Fruit fly (Drosophila melanogaster): ENCODE data around the gene CG33080.

CG33080 gene

dm6 chrX:5764001-5764892, 46.7 kb upstream of the CG33080 start, which contains the start of the genes MAPk-Ak2 and CG42699 (continued):
- TF ChIP-seq dmrt11E (tag; optimal IDR thresholded peaks at IDR 0.05) (peak; percentile 55), ttk (GFP tag; IDR thresholded peaks at IDR 0.05) (no peak), Dfd (GFP tag; optimal IDR thresholded peaks at IDR 0.05) (no peak), pzg (GFP tag; optimal IDR thresholded peaks at IDR 0.05) (peak; percentile 77), CG4854 (GFP tag; optimal IDR thresholded peaks at IDR 0.05) (peak; percentile 72), vnd (GFP tag; IDR thresholded peaks at IDR 0.05; ENCODE audit: partially characterized antibody) (peak; percentile 60), Hsf (GFP tag; optimal IDR thresholded peaks at IDR 0.05) (peak; percentile 25), Sin3A (optimal IDR thresholded peaks at IDR 0.05) (peak; percentile 61), Fer2 (tag; optimal IDR thresholded peaks at IDR 0.05) (peak; percentile 67), ash1 (GFP tag; optimal IDR thresholded peaks at IDR 0.05) (peak; percentile 84), CG9609 (GFP tag; optimal IDR thresholded peaks at IDR 0.05) (peak; percentile 58), fd96Cb (tag; optimal IDR thresholded peaks at IDR 0.05) (peak; percentile 39), stc (GFP tag; IDR thresholded peaks at IDR 0.05) (peak; percentile 58; the same call in 1 of the 2 replicates), CG16863 (GFP tag; optimal IDR thresholded peaks at IDR 0.05) (peak; percentile 78), fd102C (GFP tag; optimal IDR thresholded peaks at IDR 0.05) (peak; percentile 85), CG13775 (GFP tag; optimal IDR thresholded peaks at IDR 0.05) (peak; percentile 47), CG12769 (tag; optimal IDR thresholded peaks at IDR 0.05) (peak; percentile 59), seq (GFP tag; IDR thresholded peaks at IDR 0.05) (peak; percentile 80), Dek (tag; optimal IDR thresholded peaks at IDR 0.05) (peak; percentile 80), bcd (GFP tag; optimal IDR thresholded peaks at IDR 0.05) (peak; percentile 72), bbx (GFP tag; IDR thresholded peaks at IDR 0.05; ENCODE audit: partially characterized antibody) (peak; percentile 70), dm (GFP tag; optimal IDR thresholded peaks at IDR 0.05) (peak; percentile 68), CG12071 (GFP tag; optimal IDR thresholded peaks at IDR 0.05) (peak; percentile 83), CG6813 (GFP tag; optimal IDR thresholded peaks at IDR 0.05) (peak; percentile 91), Gug (GFP tag; IDR thresholded peaks at IDR 0.05) (no peak), pfk (GFP tag; optimal IDR thresholded peaks at IDR 0.05) (peak; percentile 85), fd64A (GFP tag; optimal IDR thresholded peaks at IDR 0.05) (peak; percentile 83), crc (GFP tag; optimal IDR thresholded peaks at IDR 0.05) (peak; percentile 71), Sry-β (GFP tag; optimal IDR thresholded peaks at IDR 0.05) (peak; percentile 47), zfh2 (GFP tag; optimal IDR thresholded peaks at IDR 0.05) (peak; percentile 6), ranshi (GFP tag; IDR thresholded peaks at IDR 0.05) (no peak; the same call in 1 of the 2 replicates), kay (GFP tag; optimal IDR thresholded peaks at IDR 0.05) (peak; percentile 80), gcm (GFP tag; optimal IDR thresholded peaks at IDR 0.05) (peak; percentile 75), gsb (GFP tag; IDR thresholded peaks at IDR 0.05) (0 out of 2 replicates have a peak, but pooled peaks have one; percentile 36), Mes4 (GFP tag; optimal IDR thresholded peaks at IDR 0.05) (peak; percentile 76), HHEX (GFP tag; optimal IDR thresholded peaks at IDR 0.05) (peak; percentile 87), Stat92E (GFP tag; optimal IDR thresholded peaks at IDR 0.05) (peak in 1 of 3 experiments; percentile 82), disco-r (GFP tag; optimal IDR thresholded peaks at IDR 0.05) (peak; percentile 68), ssp (GFP tag; IDR thresholded peaks at IDR 0.05) (no peak; the same call in 1 of the 2 replicates), gt (GFP tag; IDR thresholded peaks at IDR 0.05) (no peak), Hmr (GFP tag; optimal IDR thresholded peaks at IDR 0.05) (peak; percentile 90), Optix (GFP tag; IDR thresholded peaks at IDR 0.05) (no peak; the same call in 2 of the 3 replicates), crp (GFP tag; optimal IDR thresholded peaks at IDR 0.05) (peak in 1 of 2 experiments; percentile 56), ERR (GFP tag; optimal IDR thresholded peaks at IDR 0.05) (peak; percentile 73), CG17359 (tag; optimal IDR thresholded peaks at IDR 0.05) (peak; percentile 85), sim (GFP tag; IDR thresholded peaks at IDR 0.05) (peak; percentile 69; the same call in 1 of the 2 replicates), TFAM (GFP tag; optimal IDR thresholded peaks at IDR 0.05) (peak; percentile 38), MBD-R2 (GFP tag; IDR thresholded peaks at IDR 0.05) (peak; percentile 34; the same call in 1 of the 2 replicates)

Data from whole organism, embryonic.